Fruit fly (Drosophila melanogaster) whole organism, wandering third instar larva: ENCODE data around the gene Ugt303A1.

Experiments
- CG32264 ChIP-seq: fragments of 200-800 bp; sonication (Bioruptor generic); optimal IDR thresholded peaks from 2 replicates; lab custom pipeline; 2016; ENCODE audit warnings: missing biosample characterization, missing genetic modification characterization
- CG9705 ChIP-seq: fragments of 200-800 bp; sonication (Bioruptor generic); optimal IDR thresholded peaks from 2 replicates; lab custom pipeline; 2018; ENCODE audit warnings: missing biosample characterization, mild to moderate bottlenecking, missing genetic modification characterization
- CrebA ChIP-seq: fragments of 200-800 bp; sonication (Bioruptor generic); optimal IDR thresholded peaks from 2 replicates; lab custom pipeline; 2016; ENCODE audit warnings: missing biosample characterization, mild to moderate bottlenecking, missing genetic modification characterization, borderline replicate concordance
- Dfd ChIP-seq: fragments of >200 bp; optimal IDR thresholded peaks from 2 replicates; lab custom pipeline; 2017; ENCODE audit warnings: missing biosample characterization, missing genetic modification characterization
- Dif ChIP-seq: fragments of 200-275, 200-300 bp; sonication (Bioruptor generic); optimal IDR thresholded peaks from 2 replicates; lab custom pipeline; 2018; ENCODE audit warnings: missing biosample characterization, missing genetic modification characterization; ENCODE audit not compliant: partially characterized antibody
- GATAd ChIP-seq: sonication (Bioruptor generic); optimal IDR thresholded peaks from 2 replicates; lab custom pipeline; 2016; ENCODE audit warnings: missing biosample characterization, missing genetic modification characterization
- HLH106 ChIP-seq: fragments of 200-800 bp; optimal IDR thresholded peaks from 3 replicates; lab custom pipeline; 2019; ENCODE audit warnings: missing biosample characterization, mild to moderate bottlenecking, missing genetic modification characterization, moderate library complexity
- Hnf4 ChIP-seq: fragments of 200-800 bp; sonication (Bioruptor generic); optimal IDR thresholded peaks from 2 replicates; lab custom pipeline; 2016; ENCODE audit warnings: missing biosample characterization, mild to moderate bottlenecking, missing genetic modification characterization
- Hr78 ChIP-seq: fragments of >200 bp; optimal IDR thresholded peaks from 2 replicates; lab custom pipeline; 2017; ENCODE audit warnings: missing biosample characterization, missing genetic modification characterization
- Hr83 ChIP-seq: fragments of 200-300 bp; sonication (Bioruptor generic); optimal IDR thresholded peaks from 2 replicates; lab custom pipeline; 2016; ENCODE audit warnings: missing biosample characterization, mild to moderate bottlenecking, missing genetic modification characterization, moderate library complexity; ENCODE audit not compliant: poor library complexity, severe bottlenecking
- Jra ChIP-seq: sonication (Bioruptor generic); optimal IDR thresholded peaks from 2 replicates; lab custom pipeline; 2016; ENCODE audit warnings: missing biosample characterization, missing genetic modification characterization
- Mio ChIP-seq: sonication (Bioruptor generic); optimal IDR thresholded peaks from 2 replicates; lab custom pipeline; 2016; ENCODE audit warnings: missing biosample characterization, missing genetic modification characterization
- Myc ChIP-seq: fragments of >200 bp; optimal IDR thresholded peaks from 2 replicates; lab custom pipeline; 2017
- N ChIP-seq: fragments of >200 bp; optimal IDR thresholded peaks from 2 replicates; lab custom pipeline; 2018; ENCODE audit warnings: missing biosample characterization, missing external identifiers, missing genetic modification characterization
- OdsH ChIP-seq: fragments of 200-800 bp; sonication (Bioruptor generic); optimal IDR thresholded peaks from 2 replicates; lab custom pipeline; 2016; ENCODE audit warnings: missing biosample characterization, mild to moderate bottlenecking, missing genetic modification characterization
- Rel ChIP-seq, 2 experiments: fragments of 200-800 bp; sonication (Bioruptor generic) in 1 of 2; optimal IDR thresholded peaks; 2 replicates in 1 of 2; 3 replicates in 1 of 2; lab custom pipeline; 2016 to 2019; ENCODE audit warnings: mild to moderate bottlenecking in 2 of 2, missing biosample characterization in 2 of 2, missing genetic modification characterization in 2 of 2, moderate library complexity in 1 of 2
- Sp1 ChIP-seq: fragments of 200-800 bp; sonication (Bioruptor generic); optimal IDR thresholded peaks from 3 replicates; lab custom pipeline; 2019; ENCODE audit warnings: missing biosample characterization, mild to moderate bottlenecking, missing genetic modification characterization, moderate library complexity
- Vsx2 ChIP-seq: fragments of 200-300, 225-300 bp; sonication (Bioruptor generic); optimal IDR thresholded peaks from 2 replicates; lab custom pipeline; 2018; ENCODE audit warnings: missing biosample characterization, missing genetic modification characterization; ENCODE audit not compliant: partially characterized antibody
- br ChIP-seq: fragments of 200-800 bp; sonication (Bioruptor generic); optimal IDR thresholded peaks from 2 replicates; lab custom pipeline; 2016; ENCODE audit warnings: missing biosample characterization, missing genetic modification characterization
- brk ChIP-seq: fragments of 200-800 bp; sonication (Bioruptor generic); optimal IDR thresholded peaks from 2 replicates; lab custom pipeline; 2016; ENCODE audit warnings: missing biosample characterization, mild to moderate bottlenecking, missing genetic modification characterization
- dl ChIP-seq, 2 experiments: fragments of 175-275, 200-275 bp in 1 of 2; fragments of 200-275 bp in 1 of 2; sonication (Bioruptor generic); optimal IDR thresholded peaks; lab custom pipeline; 2018; ENCODE audit warnings: mild to moderate bottlenecking in 2 of 2, missing biosample characterization in 2 of 2, missing genetic modification characterization in 2 of 2, moderate library complexity in 2 of 2; ENCODE audit not compliant: partially characterized antibody in 2 of 2, insufficient read depth in 1 of 2
- dmrt93B ChIP-seq: fragments of 200-800 bp; sonication (Bioruptor generic); optimal IDR thresholded peaks from 2 replicates; lab custom pipeline; 2018; ENCODE audit warnings: missing biosample characterization, mild to moderate bottlenecking, missing genetic modification characterization
- dsf ChIP-seq: sonication (Bioruptor generic); optimal IDR thresholded peaks from 2 replicates; lab custom pipeline; 2016; ENCODE audit warnings: missing biosample characterization, missing genetic modification characterization, borderline replicate concordance
- ey ChIP-seq: fragments of 200-800 bp; sonication (Bioruptor generic); optimal IDR thresholded peaks from 2 replicates; lab custom pipeline; 2016; ENCODE audit warnings: missing biosample characterization, missing genetic modification characterization
- foxo ChIP-seq, 2 experiments: fragments of 200-800 bp; sonication (Bioruptor generic); optimal IDR thresholded peaks; 2 replicates in 1 of 2; 3 replicates in 1 of 2; lab custom pipeline; 2016 to 2017; ENCODE audit warnings: missing biosample characterization in 2 of 2, missing genetic modification characterization in 2 of 2
- fru ChIP-seq: fragments of 200-800 bp; sonication (Bioruptor generic); optimal IDR thresholded peaks from 3 replicates; lab custom pipeline; 2016; ENCODE audit warnings: missing biosample characterization, mild to moderate bottlenecking, missing genetic modification characterization
- h ChIP-seq: fragments of 200-800 bp; sonication (Bioruptor generic); optimal IDR thresholded peaks from 3 replicates; lab custom pipeline; 2016; ENCODE audit warnings: missing biosample characterization, mild to moderate bottlenecking, missing genetic modification characterization
- jim ChIP-seq: fragments of 175-275, 200-325 bp; sonication (Bioruptor generic); optimal IDR thresholded peaks from 2 replicates; lab custom pipeline; 2016; ENCODE audit warnings: missing biosample characterization, mild to moderate bottlenecking, missing genetic modification characterization
- lola ChIP-seq: fragments of >200 bp; optimal IDR thresholded peaks from 2 replicates; lab custom pipeline; 2017; ENCODE audit warnings: missing biosample characterization, missing genetic modification characterization
- pan ChIP-seq: fragments of >200 bp; optimal IDR thresholded peaks from 2 replicates; lab custom pipeline; 2017
- psq ChIP-seq: fragments of 200-800 bp; sonication (Bioruptor generic); optimal IDR thresholded peaks from 3 replicates; lab custom pipeline; 2017; ENCODE audit warnings: missing biosample characterization, mild to moderate bottlenecking, missing genetic modification characterization, moderate library complexity
- rgr ChIP-seq: fragments of 200-800 bp; sonication (Bioruptor generic); optimal IDR thresholded peaks from 3 replicates; lab custom pipeline; 2016; ENCODE audit warnings: missing biosample characterization, mild to moderate bottlenecking, missing genetic modification characterization
- sage ChIP-seq: fragments of 200-800 bp; sonication (Bioruptor generic); optimal IDR thresholded peaks from 2 replicates; lab custom pipeline; 2016; ENCODE audit warnings: missing biosample characterization, mild to moderate bottlenecking, missing genetic modification characterization
- sv ChIP-seq: fragments of 200-800 bp; sonication (Bioruptor generic); optimal IDR thresholded peaks from 3 replicates; lab custom pipeline; 2016; ENCODE audit warnings: missing biosample characterization, missing genetic modification characterization
- tai ChIP-seq: sonication (Bioruptor generic); optimal IDR thresholded peaks from 2 replicates; lab custom pipeline; 2016; ENCODE audit warnings: missing biosample characterization, missing genetic modification characterization
- usp ChIP-seq: fragments of >200 bp; optimal IDR thresholded peaks from 2 replicates; lab custom pipeline; 2017; ENCODE audit warnings: missing biosample characterization, missing genetic modification characterization
- woc ChIP-seq: sonication (Bioruptor generic); optimal IDR thresholded peaks from 2 replicates; lab custom pipeline; 2016; ENCODE audit warnings: missing biosample characterization, mild to moderate bottlenecking, missing genetic modification characterization

The Ugt303A1 gene

dm6 chr3R:11221437-11222230 is 46.3 kb downstream of the Ugt303A1 start, which contains the start of the genes CG6693 and RpL3:
TSS of gene CG6693 (minus strand) at chr3R:11221639.
TSS of gene RpL3 (plus strand) at chr3R:11221894.
- peak; percentile 46 for TF ChIP-seq psq (GFP tag; lab: Kevin White, UChicago)
- TF ChIP-seq dsf, result peak; percentile 45
- TF ChIP-seq pan (lab: Kevin White, UChicago), result no peak
- TF ChIP-seq Sp1, result peak; percentile 88
- TF ChIP-seq Rel (GFP tag; optimal IDR thresholded peaks at IDR 0.05; lab: Kevin White, UChicago), result no peak
- TF ChIP-seq Rel (tag; optimal IDR thresholded peaks at IDR 0.05; lab: Kevin White, UChicago), result peak; percentile 74
- TF ChIP-seq sage (GFP tag; lab: Kevin White, UChicago), result no peak
- TF ChIP-seq fru (GFP tag; lab: Kevin White, UChicago), result peak; percentile 75
- TF ChIP-seq woc, result peak; percentile 37
- peak; percentile 84 for TF ChIP-seq h (GFP tag; lab: Kevin White, UChicago)
- TF ChIP-seq Myc (lab: Kevin White, UChicago), result peak; percentile 43
- TF ChIP-seq Mio, result no peak
- TF ChIP-seq ey, result peak; percentile 12
- TF ChIP-seq GATAd, result no peak
- peak; percentile 54 for TF ChIP-seq CG9705
- no peak for TF ChIP-seq usp (GFP tag; lab: Kevin White, UChicago)
- no peak for TF ChIP-seq Hr78
- peak; percentile 87 for TF ChIP-seq rgr
- peak; percentile 87 for TF ChIP-seq Hnf4 (GFP tag; lab: Kevin White, UChicago)
- TF ChIP-seq sv (GFP tag; lab: Kevin White, UChicago), result peak; percentile 63
- TF ChIP-seq OdsH (GFP tag; lab: Kevin White, UChicago), result peak; percentile 69
- peak in 1 of 2 experiments; percentile 61 for TF ChIP-seq foxo (GFP tag; optimal IDR thresholded peaks at IDR 0.05; lab: Kevin White, UChicago)
- TF ChIP-seq Hr83 (GFP tag; lab: Kevin White, UChicago), result peak; percentile 90
- TF ChIP-seq br, result peak; percentile 66
- no peak for TF ChIP-seq brk (GFP tag; lab: Kevin White, UChicago)
- no peak for TF ChIP-seq N (GFP tag; lab: Kevin White, UChicago)
- no peak for TF ChIP-seq tai (GFP tag; lab: Kevin White, UChicago)
- TF ChIP-seq dmrt93B (GFP tag; lab: Kevin White, UChicago), result peak; percentile 35
- peak; percentile 16 for TF ChIP-seq CG32264
- TF ChIP-seq HLH106, result peak; percentile 67
- TF ChIP-seq Jra (GFP tag; lab: Kevin White, UChicago), result peak; percentile 71
- no peak for TF ChIP-seq jim (GFP tag; lab: Kevin White, UChicago)
- no peak for TF ChIP-seq CrebA
- TF ChIP-seq Dfd (GFP tag; lab: Kevin White, UChicago), result no peak
- TF ChIP-seq Dif (GFP tag; lab: Kevin White, UChicago), result peak; percentile 60
- TF ChIP-seq Vsx2 (GFP tag; lab: Kevin White, UChicago), result no peak
- TF ChIP-seq lola (GFP tag; lab: Kevin White, UChicago), result no peak
- TF ChIP-seq, all 38 proteins: peak for 22

DNA sequence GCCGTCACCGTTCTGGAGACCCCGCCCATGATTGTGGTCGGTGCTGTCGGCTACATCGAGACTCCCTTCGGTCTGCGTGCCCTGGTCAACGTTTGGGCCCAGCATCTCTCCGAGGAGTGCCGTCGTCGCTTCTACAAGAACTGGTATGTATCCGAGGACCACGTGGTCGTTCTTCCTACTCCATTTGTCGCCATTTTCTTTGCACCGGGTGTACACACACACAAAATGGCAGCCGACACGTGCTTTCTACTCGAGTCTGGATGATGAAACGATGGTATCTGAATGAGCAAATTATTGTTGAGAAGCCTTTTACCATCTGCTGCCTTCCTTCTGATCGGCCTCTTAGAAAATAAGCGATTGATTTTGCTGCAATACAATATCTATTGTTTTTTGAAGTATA is 47.3 kb downstream of the Ugt303A1 start:
- TF ChIP-seq dsf, result no peak
- TF ChIP-seq N (GFP tag; lab: Kevin White, UChicago), result no peak
- TF ChIP-seq usp (GFP tag; lab: Kevin White, UChicago), result no peak
- no peak for TF ChIP-seq pan (lab: Kevin White, UChicago)
- TF ChIP-seq Hr78, result no peak
- no peak for TF ChIP-seq Myc (lab: Kevin White, UChicago)
- TF ChIP-seq Dif (GFP tag; lab: Kevin White, UChicago), result no peak
- no peak for TF ChIP-seq Mio
- TF ChIP-seq tai (GFP tag; lab: Kevin White, UChicago), result no peak

- TF ChIP-seq brk (GFP tag; lab: Kevin White, UChicago), result no peak
- no peak for TF ChIP-seq dl (GFP tag; optimal IDR thresholded peaks at IDR 0.05; lab: Kevin White, UChicago; ENCODE audit: insufficient read depth in 1 of 2, partially characterized antibody in 2 of 2)
- TF ChIP-seq lola (GFP tag; lab: Kevin White, UChicago), result no peak
- no peak for TF ChIP-seq GATAd
- TF ChIP-seq tai (GFP tag; lab: Kevin White, UChicago), result no peak
- no peak for TF ChIP-seq Rel (GFP tag; optimal IDR thresholded peaks at IDR 0.05; lab: Kevin White, UChicago)
- no peak for TF ChIP-seq Rel (tag; optimal IDR thresholded peaks at IDR 0.05; lab: Kevin White, UChicago)
- no peak for TF ChIP-seq fru (GFP tag; lab: Kevin White, UChicago)
- no peak for TF ChIP-seq pan (lab: Kevin White, UChicago)
- no peak for TF ChIP-seq Hr83 (GFP tag; lab: Kevin White, UChicago)
- TF ChIP-seq br, result no peak
- no peak for TF ChIP-seq sv (GFP tag; lab: Kevin White, UChicago)
Observed at dm6 chr3R:11224478-11224877, 49.1 kb downstream of the Ugt303A1 start.
